Worm (Caenorhabditis elegans) whole organism, L1 larva: Measurements from ENCODE around the gene nlp-6.

Experiments
- alr-1 ChIP-seq: fragments of 200-800 bp; sonication (Bioruptor generic); optimal IDR thresholded peaks from 2 replicates; lab custom pipeline; 2018; ENCODE audit warnings: borderline replicate concordance, mild to moderate bottlenecking, missing genetic modification characterization, missing compliant biosample characterization
- ceh-82 ChIP-seq, 3 experiments: fragments of 150-350 bp in 1 of 3; sonication (generic microtip) in 2 of 3; optimal IDR thresholded peaks; 2 replicates each; lab custom pipeline; 2014 to 2017; ENCODE audit warnings: missing biosample characterization in 3 of 3, missing genetic modification characterization in 3 of 3
- dpl-1 ChIP-seq, 3 experiments: fragments of 150-350 bp in 2 of 3; sonication (generic microtip) in 1 of 3; optimal IDR thresholded peaks; 2 replicates each; lab custom pipeline; 2014 to 2017; ENCODE audit warnings: missing biosample characterization in 3 of 3, missing genetic modification characterization in 3 of 3, missing genetic modification reagents in 3 of 3
- elt-3 ChIP-seq, 6 experiments: fragments of 150-350 bp in 1 of 6; sonication (generic microtip); optimal IDR thresholded peaks; 2 replicates each; lab custom pipeline; 2017 to 2018; ENCODE audit warnings: missing biosample characterization in 6 of 6, missing genetic modification characterization in 6 of 6, inconsistent platforms in 1 of 6
- lin-15B ChIP-seq: fragments of 150-350 bp; sonication (generic microtip); optimal IDR thresholded peaks from 3 replicates; lab custom pipeline; 2014; ENCODE audit warnings: missing biosample characterization, missing genetic modification characterization
- lsy-2 ChIP-seq, 2 experiments: fragments of 150-350 bp; optimal IDR thresholded peaks; 2 replicates each; lab custom pipeline; 2014; ENCODE audit warnings: missing biosample characterization in 2 of 2, missing genetic modification characterization in 2 of 2
- nhr-237 ChIP-seq: fragments of 150-350 bp; optimal IDR thresholded peaks from 2 replicates; lab custom pipeline; 2014; ENCODE audit warnings: missing biosample characterization, missing genetic modification characterization
- skn-1 ChIP-seq: fragments of 150-350 bp; optimal IDR thresholded peaks from 2 replicates; lab custom pipeline; 2014; ENCODE audit warnings: missing biosample characterization, missing genetic modification characterization
- snpc-4 ChIP-seq: fragments of 150-350 bp; optimal IDR thresholded peaks from 2 replicates; lab custom pipeline; 2014; ENCODE audit warnings: missing biosample characterization, missing genetic modification characterization
- sox-4 ChIP-seq: sonication (generic microtip); optimal IDR thresholded peaks from 2 replicates; lab custom pipeline; 2016; ENCODE audit warnings: missing genetic modification characterization, missing compliant biosample characterization
- tlp-1 ChIP-seq: fragments of 150-350 bp; optimal IDR thresholded peaks from 2 replicates; lab custom pipeline; 2014; ENCODE audit warnings: missing biosample characterization, missing genetic modification characterization
- zag-1 ChIP-seq: fragments of 150-350 bp; optimal IDR thresholded peaks from 2 replicates; lab custom pipeline; 2014; ENCODE audit warnings: missing biosample characterization, missing genetic modification characterization

DNA sequence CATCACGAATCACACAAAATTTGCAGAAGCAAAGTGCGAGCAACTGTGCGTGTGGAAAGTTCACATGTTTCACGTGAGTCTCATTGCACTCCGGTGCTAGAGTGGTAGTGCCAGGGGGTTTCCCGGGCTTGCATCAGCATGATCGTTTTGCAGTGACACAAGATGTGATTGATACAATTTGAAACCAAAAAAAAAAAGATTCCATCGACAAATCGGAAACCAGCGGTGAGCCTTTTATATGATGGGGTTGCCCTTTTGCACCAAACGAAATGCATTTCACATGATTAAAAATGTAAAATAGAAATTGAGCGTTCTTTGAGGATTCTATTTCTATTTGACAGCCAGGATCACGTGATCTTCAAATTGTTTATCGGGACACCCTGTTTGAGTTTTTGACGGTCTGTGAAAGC lies 25.9 kb upstream of the nlp-6 start:
- TF ChIP-seq snpc-4 (tag; lab: Kevin White, UChicago) (no peak), alr-1 (tag; lab: Kevin White, UChicago) (no peak), sox-4 (tag; lab: Kevin White, UChicago) (no peak), nhr-237 (tag; lab: Kevin White, UChicago) (no peak), lin-15B (tag; lab: Kevin White, UChicago) (no peak), dpl-1 (GFP tag; optimal IDR thresholded peaks at IDR 0.05; lab: Kevin White, UChicago) (no peak), tlp-1 (no peak), skn-1 (tag; lab: Kevin White, UChicago) (no peak), elt-3 (tag; optimal IDR thresholded peaks at IDR 0.05; lab: Kevin White, UChicago) (peak in 1 of 6 experiments; percentile 33), ceh-82 (tag; optimal IDR thresholded peaks at IDR 0.05; lab: Kevin White, UChicago) (no peak), zag-1 (no peak), lsy-2 (tag; optimal IDR thresholded peaks at IDR 0.05; lab: Kevin White, UChicago) (peak in 1 of 2 experiments; percentile 37)
